Fruit fly (Drosophila melanogaster) Kc167 (cell line): ENCODE measurements around the gene Best1.

Experiments used
- Myc ChIP-seq: fragments of >200 bp; optimal IDR thresholded peaks from 2 replicates; lab custom pipeline; 2017; ENCODE audit warnings: missing external identifiers
- Sin3A ChIP-seq: fragments of >200 bp; optimal IDR thresholded peaks from 2 replicates; lab custom pipeline; 2018; ENCODE audit warnings: missing external identifiers
- h ChIP-seq: fragments of >200 bp; optimal IDR thresholded peaks from 3 replicates; lab custom pipeline; 2018; ENCODE audit warnings: missing external identifiers
- insv ChIP-seq: fragments of >200 bp; optimal IDR thresholded peaks from 3 replicates; lab custom pipeline; 2018; ENCODE audit warnings: missing external identifiers
- psq ChIP-seq: fragments of >200 bp; optimal IDR thresholded peaks from 2 replicates; lab custom pipeline; 2017; ENCODE audit warnings: missing external identifiers
- ttk ChIP-seq: sonication (Bioruptor generic); optimal IDR thresholded peaks from 2 replicates; lab custom pipeline; 2017; ENCODE audit warnings: missing external identifiers

Gene Best1

dm6 chr3R:10125477-10125876 is 44.8 kb downstream of the Best1 start, which contains the start of gene knk:
Gene knk, minus strand, starts transcription at chr3R:10125664.
- TF ChIP-seq Myc (lab: Kevin White, UChicago) (no peak), Sin3A (no peak)

dm6 chr3R:10124764-10125163 is 45.5 kb downstream of the Best1 start:
- no peak for TF ChIP-seq insv (lab: Kevin White, UChicago)
- no peak for TF ChIP-seq ttk (lab: Kevin White, UChicago)
- no peak for TF ChIP-seq Sin3A
- no peak for TF ChIP-seq psq (lab: Kevin White, UChicago)
- no peak for TF ChIP-seq Myc (lab: Kevin White, UChicago)
- TF ChIP-seq h (lab: Kevin White, UChicago), result no peak

dm6 chr3R:10121266-10121904 is 48.9 kb downstream of the Best1 start, which contains the start of the genes gammaSnap2 and ATPsynepsilonL:
Gene gammaSnap2, minus strand, starts transcription at chr3R:10121400.
Gene ATPsynepsilonL, plus strand, starts transcription at chr3R:10121773.
- TF ChIP-seq Sin3A (no peak), psq (lab: Kevin White, UChicago) (no peak), ttk (lab: Kevin White, UChicago) (no peak), Myc (lab: Kevin White, UChicago) (no peak), h (lab: Kevin White, UChicago) (no peak), insv (lab: Kevin White, UChicago) (no peak)

- TF ChIP-seq Myc (lab: Kevin White, UChicago) (no peak), ttk (lab: Kevin White, UChicago) (no peak), h (lab: Kevin White, UChicago) (no peak), Sin3A (no peak), psq (lab: Kevin White, UChicago) (no peak), insv (lab: Kevin White, UChicago) (no peak)
Observed at dm6 chr3R:10119592-10119991, 50.7 kb downstream of the Best1 start.

dm6 chr3R:10115797-10116196 is 54.5 kb downstream of the Best1 start:
- no peak for TF ChIP-seq h (lab: Kevin White, UChicago)
- TF ChIP-seq psq (lab: Kevin White, UChicago), result no peak
- no peak for TF ChIP-seq insv (lab: Kevin White, UChicago)
- no peak for TF ChIP-seq ttk (lab: Kevin White, UChicago)
- TF ChIP-seq Myc (lab: Kevin White, UChicago), result no peak
- TF ChIP-seq Sin3A, result no peak

- TF ChIP-seq Sin3A (no peak), insv (lab: Kevin White, UChicago) (no peak), Myc (lab: Kevin White, UChicago) (no peak), h (lab: Kevin White, UChicago) (no peak), ttk (lab: Kevin White, UChicago) (no peak), psq (lab: Kevin White, UChicago) (no peak)
Observed at dm6 chr3R:10114915-10115534, 55.3 kb downstream of the Best1 start.

- TF ChIP-seq insv (lab: Kevin White, UChicago) (no peak), Sin3A (no peak), psq (lab: Kevin White, UChicago) (no peak), ttk (lab: Kevin White, UChicago) (no peak), Myc (lab: Kevin White, UChicago) (no peak), h (lab: Kevin White, UChicago) (no peak)
Observed at dm6 chr3R:10113746-10114145, 56.5 kb downstream of the Best1 start.

dm6 chr3R:10112195-10112594 is 58.1 kb downstream of the Best1 start, which contains the start of gene CAH7:
Gene CAH7, plus strand, starts transcription at chr3R:10112237.
- no peak for TF ChIP-seq insv (lab: Kevin White, UChicago)
- no peak for TF ChIP-seq Myc (lab: Kevin White, UChicago)
- no peak for TF ChIP-seq psq (lab: Kevin White, UChicago)
- no peak for TF ChIP-seq h (lab: Kevin White, UChicago)
- no peak for TF ChIP-seq Sin3A
- no peak for TF ChIP-seq ttk (lab: Kevin White, UChicago)

dm6 chr3R:10111815-10112185 is 58.5 kb downstream of the Best1 start:
- no peak for TF ChIP-seq h (lab: Kevin White, UChicago)
- TF ChIP-seq psq (lab: Kevin White, UChicago), result no peak
- no peak for TF ChIP-seq ttk (lab: Kevin White, UChicago)
- no peak for TF ChIP-seq insv (lab: Kevin White, UChicago)
- no peak for TF ChIP-seq Sin3A
- no peak for TF ChIP-seq Myc (lab: Kevin White, UChicago)
